Worm (Caenorhabditis elegans) whole organism, L2 larva: ENCODE results near the gene C49C3.20.

Source experiments
- aly-2 ChIP-seq: fragments of 150-350 bp; optimal IDR thresholded peaks from 2 replicates; lab custom pipeline; 2014; ENCODE audit warnings: missing biosample characterization, missing genetic modification characterization
- crh-2 ChIP-seq: sonication (generic microtip); optimal IDR thresholded peaks from 2 replicates; lab custom pipeline; 2017; ENCODE audit warnings: missing biosample characterization, missing genetic modification characterization
- elt-1 ChIP-seq: fragments of 150-350 bp; optimal IDR thresholded peaks from 2 replicates; lab custom pipeline; 2014; ENCODE audit warnings: missing biosample characterization, missing genetic modification characterization
- lin-11 ChIP-seq: fragments of 150-350 bp; sonication (generic microtip); optimal IDR thresholded peaks from 2 replicates; lab custom pipeline; 2014; ENCODE audit warnings: missing biosample characterization, missing genetic modification characterization, inconsistent platforms, mixed read lengths
- nhr-23 ChIP-seq: fragments of 150-350 bp; optimal IDR thresholded peaks from 2 replicates; lab custom pipeline; 2014; ENCODE audit warnings: missing biosample characterization, missing genetic modification reagents, missing genetic modification characterization
- nhr-77 ChIP-seq: fragments of 150-350 bp; optimal IDR thresholded peaks from 2 replicates; lab custom pipeline; 2014; ENCODE audit warnings: missing biosample characterization, missing genetic modification characterization
- sma-3 ChIP-seq: sonication (generic microtip); optimal IDR thresholded peaks from 2 replicates; lab custom pipeline; 2016; ENCODE audit warnings: missing genetic modification reagents, missing genetic modification characterization, missing compliant biosample characterization
- snpc-4 ChIP-seq: fragments of 150-350 bp; optimal IDR thresholded peaks from 2 replicates; lab custom pipeline; 2014; ENCODE audit warnings: missing biosample characterization, missing genetic modification characterization
- zag-1 ChIP-seq: fragments of 150-350 bp; optimal IDR thresholded peaks from 2 replicates; lab custom pipeline; 2014; ENCODE audit warnings: missing biosample characterization, missing genetic modification characterization
- ztf-11 ChIP-seq: sonication (generic microtip); optimal IDR thresholded peaks from 2 replicates; lab custom pipeline; 2017; ENCODE audit warnings: missing biosample characterization, missing genetic modification characterization

- TF ChIP-seq aly-2 (tag; lab: Kevin White, UChicago): no peak
- TF ChIP-seq nhr-23 (tag; lab: Kevin White, UChicago): no peak
- no peak for TF ChIP-seq crh-2 (tag; lab: Kevin White, UChicago)
- TF ChIP-seq lin-11: no peak
- no peak for TF ChIP-seq snpc-4
- TF ChIP-seq ztf-11 (tag; lab: Kevin White, UChicago): no peak
- TF ChIP-seq elt-1 (tag; lab: Kevin White, UChicago): no peak
- TF ChIP-seq sma-3 (GFP tag; lab: Kevin White, UChicago): no peak
- no peak for TF ChIP-seq zag-1 (tag; lab: Kevin White, UChicago)
- no peak for TF ChIP-seq nhr-77 (tag; lab: Kevin White, UChicago)
Measured at ce11 chrIV:17269702-17270101, 46.6 kb downstream of the C49C3.20 start.
